Worm (Caenorhabditis elegans) whole organism, mixed stage, embryonic: Measurements from ENCODE around the gene jun-1.

Experiments
- M03D4.4 ChIP-seq: sonication (generic microtip); optimal IDR thresholded peaks from 2 replicates; lab custom pipeline; 2017; ENCODE audit warnings: mild to moderate bottlenecking, missing genetic modification characterization, missing compliant biosample characterization
- bed-3 ChIP-seq: fragments of 200-800 bp; sonication (Bioruptor generic); optimal IDR thresholded peaks from 3 replicates; lab custom pipeline; 2018; ENCODE audit warnings: mild to moderate bottlenecking, missing genetic modification characterization, moderate library complexity, missing compliant biosample characterization
- blmp-1 ChIP-seq: fragments of 150-350 bp; optimal IDR thresholded peaks from 2 replicates; lab custom pipeline; 2014; ENCODE audit warnings: missing biosample characterization, missing genetic modification characterization
- ceh-39 ChIP-seq: fragments of 150-350 bp; optimal IDR thresholded peaks from 2 replicates; lab custom pipeline; 2014; ENCODE audit warnings: missing biosample characterization, missing genetic modification characterization
- ceh-43 ChIP-seq: fragments of 200-800 bp; sonication (Bioruptor generic); optimal IDR thresholded peaks from 2 replicates; lab custom pipeline; 2018; ENCODE audit warnings: mild to moderate bottlenecking, missing genetic modification characterization, moderate library complexity, missing compliant biosample characterization
- ceh-83 ChIP-seq: fragments of 200-800 bp; sonication (Bioruptor generic); optimal IDR thresholded peaks from 2 replicates; lab custom pipeline; 2018; ENCODE audit warnings: mild to moderate bottlenecking, missing genetic modification characterization, missing compliant biosample characterization
- elt-1 ChIP-seq: sonication (generic microtip); optimal IDR thresholded peaks from 2 replicates; lab custom pipeline; 2017; ENCODE audit warnings: missing genetic modification characterization, mild to moderate bottlenecking, missing compliant biosample characterization, antibody characterized with exemption, moderate library complexity, borderline replicate concordance; ENCODE audit not compliant: insufficient read depth
- elt-3 ChIP-seq: fragments of 150-350 bp; optimal IDR thresholded peaks from 2 replicates; lab custom pipeline; 2014; ENCODE audit warnings: missing biosample characterization, missing genetic modification characterization
- ham-2 ChIP-seq: fragments of 200-800 bp; sonication (Bioruptor generic); optimal IDR thresholded peaks from 2 replicates; lab custom pipeline; 2018; ENCODE audit warnings: mild to moderate bottlenecking, missing genetic modification characterization, missing compliant biosample characterization
- hlh-1 ChIP-seq: fragments of 150-350 bp; optimal IDR thresholded peaks from 2 replicates; lab custom pipeline; 2014; ENCODE audit warnings: missing biosample characterization, missing genetic modification reagents, missing genetic modification characterization
- lin-13 ChIP-seq: fragments of 150-350 bp; optimal IDR thresholded peaks from 2 replicates; lab custom pipeline; 2014; ENCODE audit warnings: missing biosample characterization, missing genetic modification characterization
- lin-32 ChIP-seq: fragments of 200-800 bp; sonication (Bioruptor generic); optimal IDR thresholded peaks from 2 replicates; lab custom pipeline; 2018; ENCODE audit warnings: mild to moderate bottlenecking, missing genetic modification characterization, missing compliant biosample characterization
- lsy-2 ChIP-seq: fragments of 150-350 bp; optimal IDR thresholded peaks from 2 replicates; lab custom pipeline; 2014; ENCODE audit warnings: missing biosample characterization, missing genetic modification characterization
- mab-5 ChIP-seq: fragments of 150-350 bp; optimal IDR thresholded peaks from 2 replicates; lab custom pipeline; 2014; ENCODE audit warnings: missing biosample characterization, missing genetic modification characterization
- mls-2 ChIP-seq: sonication (generic microtip); optimal IDR thresholded peaks from 2 replicates; lab custom pipeline; 2016; ENCODE audit warnings: mild to moderate bottlenecking, missing genetic modification characterization, moderate library complexity, missing compliant biosample characterization
- nhr-12 ChIP-seq: fragments of 150-350 bp; optimal IDR thresholded peaks from 2 replicates; lab custom pipeline; 2014; ENCODE audit warnings: missing biosample characterization, missing genetic modification characterization
- nhr-2 ChIP-seq: fragments of 150-350 bp; optimal IDR thresholded peaks from 2 replicates; lab custom pipeline; 2014; ENCODE audit warnings: missing biosample characterization, missing genetic modification characterization
- nhr-237 ChIP-seq: fragments of 150-350 bp; optimal IDR thresholded peaks from 2 replicates; lab custom pipeline; 2014; ENCODE audit warnings: missing biosample characterization, missing genetic modification characterization
- nhr-28 ChIP-seq: fragments of 150-350 bp; optimal IDR thresholded peaks from 2 replicates; lab custom pipeline; 2014; ENCODE audit warnings: missing biosample characterization, missing genetic modification characterization
- nhr-76 ChIP-seq: sonication (generic microtip); optimal IDR thresholded peaks from 2 replicates; lab custom pipeline; 2017; ENCODE audit warnings: missing biosample characterization, missing genetic modification characterization
- pha-4 ChIP-seq: fragments of 150-350 bp; optimal IDR thresholded peaks from 2 replicates; lab custom pipeline; 2018; ENCODE audit warnings: missing biosample characterization, missing genetic modification reagents, missing genetic modification characterization
- snpc-4 ChIP-seq: fragments of 150-350 bp; optimal IDR thresholded peaks from 2 replicates; lab custom pipeline; 2014; ENCODE audit warnings: missing biosample characterization, missing genetic modification characterization
- sptf-1 ChIP-seq: sonication (generic microtip); optimal IDR thresholded peaks from 2 replicates; lab custom pipeline; 2017; ENCODE audit warnings: mild to moderate bottlenecking, missing genetic modification characterization, moderate library complexity, missing compliant biosample characterization
- unc-120 ChIP-seq: sonication (generic microtip); optimal IDR thresholded peaks from 2 replicates; lab custom pipeline; 2017; ENCODE audit warnings: missing genetic modification characterization, missing compliant biosample characterization; ENCODE audit not compliant: poor library complexity, severe bottlenecking
- unc-39 ChIP-seq: fragments of 150-350 bp; optimal IDR thresholded peaks from 2 replicates; lab custom pipeline; 2014; ENCODE audit warnings: missing biosample characterization, missing genetic modification characterization
- unc-62 ChIP-seq: fragments of 150-350 bp; optimal IDR thresholded peaks from 2 replicates; lab custom pipeline; 2014; ENCODE audit warnings: missing biosample characterization, missing genetic modification reagents, missing genetic modification characterization
- zip-8 ChIP-seq: fragments of 150-350 bp; optimal IDR thresholded peaks from 2 replicates; lab custom pipeline; 2014; ENCODE audit warnings: missing biosample characterization, missing genetic modification characterization
- ztf-11 ChIP-seq: fragments of 150-350 bp; optimal IDR thresholded peaks from 2 replicates; lab custom pipeline; 2014; ENCODE audit warnings: missing biosample characterization, missing genetic modification characterization

Gene jun-1

ce11 chrII:9069836-9070235 is 43.1 kb upstream of the jun-1 start:
- TF ChIP-seq blmp-1 (no peak), nhr-237 (no peak), mls-2 (tag; lab: Kevin White, UChicago) (no peak), M03D4.4 (tag; lab: Kevin White, UChicago) (no peak), ham-2 (GFP tag; lab: Kevin White, UChicago) (no peak), ztf-11 (tag; lab: Kevin White, UChicago) (no peak), lsy-2 (tag; lab: Kevin White, UChicago) (no peak), pha-4 (tag; lab: Kevin White, UChicago) (no peak), zip-8 (tag; lab: Kevin White, UChicago) (no peak), ceh-39 (tag; lab: Kevin White, UChicago) (no peak), elt-3 (no peak), nhr-28 (tag; lab: Kevin White, UChicago) (no peak), bed-3 (no peak), hlh-1 (no peak), sptf-1 (tag; lab: Kevin White, UChicago) (no peak), nhr-2 (no peak), snpc-4 (tag; lab: Kevin White, UChicago) (no peak), mab-5 (tag; lab: Kevin White, UChicago) (no peak), unc-39 (tag; lab: Kevin White, UChicago) (no peak)

ce11 chrII:9070740-9071139 is 42.2 kb upstream of the jun-1 start, which contains the start of gene T24B8.4:
Gene T24B8.4, minus strand, starts transcription at chrII:9070840.
- TF ChIP-seq nhr-2 = no peak
- TF ChIP-seq blmp-1 = no peak
- TF ChIP-seq lin-32 (GFP tag; lab: Kevin White, UChicago) = no peak

- TF ChIP-seq ceh-43 (no peak), lin-13 (tag; lab: Kevin White, UChicago) (no peak), ham-2 (GFP tag; lab: Kevin White, UChicago) (no peak), blmp-1 (no peak), elt-1 (tag; lab: Kevin White, UChicago) (no peak), bed-3 (no peak), hlh-1 (no peak), pha-4 (tag; lab: Kevin White, UChicago) (no peak), lsy-2 (tag; lab: Kevin White, UChicago) (no peak), nhr-28 (tag; lab: Kevin White, UChicago) (no peak), mab-5 (tag; lab: Kevin White, UChicago) (no peak), ztf-11 (tag; lab: Kevin White, UChicago) (no peak), nhr-76 (tag; lab: Kevin White, UChicago) (no peak)
- TF ChIP-seq, all 35 proteins: peak for 0
These were observed 40.2 kb upstream of the jun-1 start for ce11 chrII:9072769-9073168.

ce11 chrII:9074492-9074891 is 38.5 kb upstream of the jun-1 start:
- TF ChIP-seq bed-3 = no peak
- TF ChIP-seq nhr-237 = no peak
- no peak for TF ChIP-seq nhr-2
- no peak for TF ChIP-seq unc-39 (tag; lab: Kevin White, UChicago)
- TF ChIP-seq elt-3 = no peak
- no peak for TF ChIP-seq sptf-1 (tag; lab: Kevin White, UChicago)
- TF ChIP-seq nhr-12 (tag; lab: Kevin White, UChicago) = no peak
- TF ChIP-seq hlh-1 = no peak
- TF ChIP-seq lsy-2 (tag; lab: Kevin White, UChicago) = no peak
- no peak for TF ChIP-seq ceh-83
- TF ChIP-seq, all 35 proteins: peak for 0

- TF ChIP-seq unc-120 (tag; lab: Kevin White, UChicago) (peak; percentile 54), zip-8 (tag; lab: Kevin White, UChicago) (peak; percentile 39), lin-32 (GFP tag; lab: Kevin White, UChicago) (no peak), nhr-12 (tag; lab: Kevin White, UChicago) (no peak), unc-62 (GFP tag; lab: Kevin White, UChicago) (peak; percentile 46), hlh-1 (peak; percentile 79)
These were observed 36.7 kb upstream of the jun-1 start for ce11 chrII:9076098-9076879.

ce11 chrII:9078351-9078750 is 34.6 kb upstream of the jun-1 start:
- TF ChIP-seq bed-3 = no peak
- TF ChIP-seq unc-120 (tag; lab: Kevin White, UChicago) = no peak
- no peak for TF ChIP-seq mls-2 (tag; lab: Kevin White, UChicago)
- TF ChIP-seq lsy-2 (tag; lab: Kevin White, UChicago) = no peak
